Fruit fly (Drosophila melanogaster): Measurements from ENCODE around the gene CycH.

CycH gene

dm6 chr3L:21821780-21822179 is at the start of gene CycH (continued):
- TF ChIP-seq knrl (GFP tag; IDR thresholded peaks at IDR 0.05; ENCODE audit: partially characterized antibody) (no peak), CG10366 (GFP tag; IDR thresholded peaks at IDR 0.05) (peak; percentile 32; the same call in 1 of the 2 replicates), Oli (tag; optimal IDR thresholded peaks at IDR 0.05) (no peak), aop (GFP tag; IDR thresholded peaks at IDR 0.05) (no peak), CG11093 (GFP tag; IDR thresholded peaks at IDR 0.05) (no peak), psq (GFP tag; optimal IDR thresholded peaks at IDR 0.05) (no peak), CG5245 (GFP tag; optimal IDR thresholded peaks at IDR 0.05) (peak; percentile 6), CG11695 (GFP tag; IDR thresholded peaks at IDR 0.05) (no peak), ase (GFP tag; IDR thresholded peaks at IDR 0.05) (no peak), CG12104 (GFP tag; optimal IDR thresholded peaks at IDR 0.05) (no peak), CG8089 (GFP tag; optimal IDR thresholded peaks at IDR 0.05) (no peak), CG3407 (GFP tag; optimal IDR thresholded peaks at IDR 0.05) (no peak), row (GFP tag; IDR thresholded peaks at IDR 0.05) (peak; percentile 88), Med (GFP tag) (peak; percentile 89), gfzf (GFP tag; optimal IDR thresholded peaks at IDR 0.05) (peak; percentile 79), chn (GFP tag; optimal IDR thresholded peaks at IDR 0.05) (peak; percentile 40), croc (GFP tag; conservative IDR thresholded peaks at IDR 0.05) (no peak), Sox100B (GFP tag; optimal IDR thresholded peaks at IDR 0.05) (no peak), CG12744 (GFP tag; optimal IDR thresholded peaks at IDR 0.05) (peak; percentile 8), slp2 (GFP tag; optimal IDR thresholded peaks at IDR 0.05) (peak; percentile 39), pfk (GFP tag; optimal IDR thresholded peaks at IDR 0.05) (no peak), Dip2 (GFP tag; IDR thresholded peaks at IDR 0.05) (no peak), CG13123 (GFP tag; optimal IDR thresholded peaks at IDR 0.05) (no peak), onecut (GFP tag; IDR thresholded peaks at IDR 0.05) (no peak), Atf-2 (GFP tag; optimal IDR thresholded peaks at IDR 0.05) (no peak), slou (GFP tag; optimal IDR thresholded peaks at IDR 0.05) (no peak), Gug (GFP tag; IDR thresholded peaks at IDR 0.05) (no peak), CG18011 (GFP tag; optimal IDR thresholded peaks at IDR 0.05) (no peak), amos (GFP tag; IDR thresholded peaks at IDR 0.05; ENCODE audit: partially characterized antibody) (no peak), ara (GFP tag; IDR thresholded peaks at IDR 0.05) (no peak), CG8924 (tag; optimal IDR thresholded peaks at IDR 0.05) (peak; percentile 38), Lpt (GFP tag; optimal IDR thresholded peaks at IDR 0.05) (no peak), CoRest (tag; optimal IDR thresholded peaks at IDR 0.05) (peak; percentile 36), Fer2 (tag; optimal IDR thresholded peaks at IDR 0.05) (peak; percentile 8), lola (GFP tag; optimal IDR thresholded peaks at IDR 0.05) (peak in 1 of 3 experiments; percentile 19), CHES-1-like (GFP tag; optimal IDR thresholded peaks at IDR 0.05) (peak; percentile 25), CG31365 (tag; optimal IDR thresholded peaks at IDR 0.05) (no peak), hkb (optimal IDR thresholded peaks at IDR 0.05) (no peak), hkb (GFP tag; IDR thresholded peaks at IDR 0.05) (no peak), ato (GFP tag; IDR thresholded peaks at IDR 0.05; ENCODE audit: partially characterized antibody) (0 out of 2 replicates have a peak, but pooled peaks have one; percentile 11), CG14860 (GFP tag; IDR thresholded peaks at IDR 0.05; ENCODE audit: partially characterized antibody) (no peak), Hmx (GFP tag; optimal IDR thresholded peaks at IDR 0.05) (no peak), Ada2b (GFP tag; IDR thresholded peaks at IDR 0.05) (no peak), CG33213 (GFP tag; optimal IDR thresholded peaks at IDR 0.05) (no peak), H15 (GFP tag; IDR thresholded peaks at IDR 0.05) (no peak), CG1832 (GFP tag; optimal IDR thresholded peaks at IDR 0.05) (no peak), MBD-R2 (GFP tag; IDR thresholded peaks at IDR 0.05) (peak; percentile 85), CG15479 (GFP tag; optimal IDR thresholded peaks at IDR 0.05) (no peak), CG8281 (tag; optimal IDR thresholded peaks at IDR 0.05) (no peak), CG10209 (GFP tag; optimal IDR thresholded peaks at IDR 0.05) (no peak), so (GFP tag; IDR thresholded peaks at IDR 0.05) (no peak), Nf-YB (GFP tag; optimal IDR thresholded peaks at IDR 0.05) (no peak)

Data from whole organism, embryonic.